Fruit fly (Drosophila melanogaster): ENCODE results near the gene CG4666.

CG4666 gene

dm6 chrX:6077686-6078085, at the start of gene CG4666:
Gene CG4666 (minus strand): TSS chrX:6077786.
- TF ChIP-seq pan (optimal IDR thresholded peaks at IDR 0.05) = no peak

dm6 chrX:6109872-6110271, 32.3 kb upstream of the CG4666 start:
- no peak for TF ChIP-seq usp (GFP tag; optimal IDR thresholded peaks at IDR 0.05)

- TF ChIP-seq psq (optimal IDR thresholded peaks at IDR 0.05) (no peak), Dll (optimal IDR thresholded peaks at IDR 0.05) (no peak), usp (GFP tag; optimal IDR thresholded peaks at IDR 0.05) (no peak)
Measured at dm6 chrX:6104724-6105123, 27.1 kb upstream of the CG4666 start.

dm6 chrX:6097578-6097977, 20.0 kb upstream of the CG4666 start:
- TF ChIP-seq pan (optimal IDR thresholded peaks at IDR 0.05) (no peak), EcR (GFP tag; optimal IDR thresholded peaks at IDR 0.05) (no peak), psq (optimal IDR thresholded peaks at IDR 0.05) (no peak), usp (GFP tag; optimal IDR thresholded peaks at IDR 0.05) (no peak), CG8478 (optimal IDR thresholded peaks at IDR 0.05) (no peak), Dll (optimal IDR thresholded peaks at IDR 0.05) (no peak)

dm6 chrX:6094599-6094998, 17.0 kb upstream of the CG4666 start:
- TF ChIP-seq psq (optimal IDR thresholded peaks at IDR 0.05) = no peak
- no peak for TF ChIP-seq Dll (optimal IDR thresholded peaks at IDR 0.05)
- TF ChIP-seq pan (optimal IDR thresholded peaks at IDR 0.05) = no peak

- no peak for TF ChIP-seq usp (GFP tag; optimal IDR thresholded peaks at IDR 0.05)
- TF ChIP-seq EcR (GFP tag; optimal IDR thresholded peaks at IDR 0.05) = no peak
- TF ChIP-seq psq (optimal IDR thresholded peaks at IDR 0.05) = no peak
- no peak for TF ChIP-seq pan (optimal IDR thresholded peaks at IDR 0.05)
- no peak for TF ChIP-seq Dll (optimal IDR thresholded peaks at IDR 0.05)
- TF ChIP-seq CG8478 (optimal IDR thresholded peaks at IDR 0.05) = no peak
Measured at dm6 chrX:6094078-6094477, 16.5 kb upstream of the CG4666 start.

- TF ChIP-seq Dll (optimal IDR thresholded peaks at IDR 0.05) = no peak
- TF ChIP-seq psq (optimal IDR thresholded peaks at IDR 0.05) = no peak
- no peak for TF ChIP-seq CG8478 (optimal IDR thresholded peaks at IDR 0.05)
- no peak for TF ChIP-seq pan (optimal IDR thresholded peaks at IDR 0.05)
- TF ChIP-seq EcR (GFP tag; optimal IDR thresholded peaks at IDR 0.05) = no peak
- TF ChIP-seq usp (GFP tag; optimal IDR thresholded peaks at IDR 0.05) = no peak
Measured at dm6 chrX:6092235-6092634, 14.6 kb upstream of the CG4666 start.

- TF ChIP-seq CG8478 (optimal IDR thresholded peaks at IDR 0.05) = no peak
- TF ChIP-seq psq (optimal IDR thresholded peaks at IDR 0.05) = no peak
- no peak for TF ChIP-seq pan (optimal IDR thresholded peaks at IDR 0.05)
- TF ChIP-seq usp (GFP tag; optimal IDR thresholded peaks at IDR 0.05) = no peak
- no peak for TF ChIP-seq Dll (optimal IDR thresholded peaks at IDR 0.05)
- TF ChIP-seq EcR (GFP tag; optimal IDR thresholded peaks at IDR 0.05) = no peak
Measured at dm6 chrX:6090809-6091667, 13.5 kb upstream of the CG4666 start, which contains the start of the genes Nep1 and Mipp2. Gene Nep1 (plus strand): TSS chrX:6091205. Gene Mipp2 (minus strand): TSS chrX:6091471.

dm6 chrX:6089679-6090460, 12.3 kb upstream of the CG4666 start, which contains the start of gene raptor:
Gene raptor (minus strand): TSS chrX:6090201.
- TF ChIP-seq usp (GFP tag; optimal IDR thresholded peaks at IDR 0.05) (no peak), psq (optimal IDR thresholded peaks at IDR 0.05) (no peak), pan (optimal IDR thresholded peaks at IDR 0.05) (no peak), CG8478 (optimal IDR thresholded peaks at IDR 0.05) (no peak), Dll (optimal IDR thresholded peaks at IDR 0.05) (no peak), EcR (GFP tag; optimal IDR thresholded peaks at IDR 0.05) (no peak)

dm6 chrX:6081296-6081695, 3.7 kb upstream of the CG4666 start, which contains the start of gene CG4660:
Gene CG4660 (minus strand): TSS chrX:6081372.
- TF ChIP-seq usp (GFP tag; optimal IDR thresholded peaks at IDR 0.05) = no peak
- TF ChIP-seq pan (optimal IDR thresholded peaks at IDR 0.05) = no peak
- no peak for TF ChIP-seq EcR (GFP tag; optimal IDR thresholded peaks at IDR 0.05)
- TF ChIP-seq Dll (optimal IDR thresholded peaks at IDR 0.05) = no peak
- no peak for TF ChIP-seq CG8478 (optimal IDR thresholded peaks at IDR 0.05)
- no peak for TF ChIP-seq psq (optimal IDR thresholded peaks at IDR 0.05)

- TF ChIP-seq CG8478 (optimal IDR thresholded peaks at IDR 0.05) = no peak
- no peak for TF ChIP-seq Dll (optimal IDR thresholded peaks at IDR 0.05)
- TF ChIP-seq psq (optimal IDR thresholded peaks at IDR 0.05) = no peak
- no peak for TF ChIP-seq pan (optimal IDR thresholded peaks at IDR 0.05)
- no peak for TF ChIP-seq EcR (GFP tag; optimal IDR thresholded peaks at IDR 0.05)
- TF ChIP-seq usp (GFP tag; optimal IDR thresholded peaks at IDR 0.05) = no peak
Measured at dm6 chrX:6077043-6077547, 491 bp downstream of the CG4666 start.

- TF ChIP-seq psq (optimal IDR thresholded peaks at IDR 0.05) (no peak), CG8478 (optimal IDR thresholded peaks at IDR 0.05) (no peak), pan (optimal IDR thresholded peaks at IDR 0.05) (no peak), usp (GFP tag; optimal IDR thresholded peaks at IDR 0.05) (no peak), Dll (optimal IDR thresholded peaks at IDR 0.05) (no peak), EcR (GFP tag; optimal IDR thresholded peaks at IDR 0.05) (no peak)
Measured at dm6 chrX:6075586-6075985, 2.0 kb downstream of the CG4666 start.

Data from whole organism.